Worm (Caenorhabditis elegans) whole organism, L2 larva: ENCODE data around the gene C14C11.4.

Experiments used
- crh-2 ChIP-seq: sonication (generic microtip); optimal IDR thresholded peaks from 2 replicates; lab custom pipeline; 2017; ENCODE audit warnings: missing biosample characterization, missing genetic modification characterization
- egl-27 ChIP-seq: sonication (generic microtip); optimal IDR thresholded peaks from 3 replicates; lab custom pipeline; 2017; ENCODE audit warnings: missing biosample characterization, missing genetic modification reagents, missing genetic modification characterization
- peb-1 ChIP-seq: fragments of 150-350 bp; optimal IDR thresholded peaks from 2 replicates; lab custom pipeline; 2014; ENCODE audit warnings: missing biosample characterization, missing genetic modification characterization
- unc-62 ChIP-seq: fragments of 150-350 bp; optimal IDR thresholded peaks from 2 replicates; lab custom pipeline; 2014; ENCODE audit warnings: missing biosample characterization, missing genetic modification reagents, missing genetic modification characterization

- TF ChIP-seq crh-2 (tag; lab: Kevin White, UChicago): no peak
- no peak for TF ChIP-seq unc-62 (GFP tag; lab: Kevin White, UChicago)
- no peak for TF ChIP-seq egl-27 (tag; lab: Kevin White, UChicago)
- TF ChIP-seq peb-1 (tag; lab: Kevin White, UChicago): no peak
Observed at ce11 chrV:5621390-5621789, 26.0 kb upstream of the C14C11.4 start, which contains the start of gene M03E7.1.
